Worm (Caenorhabditis elegans): ENCODE results near the gene srx-87.

The srx-87 gene

DNA sequence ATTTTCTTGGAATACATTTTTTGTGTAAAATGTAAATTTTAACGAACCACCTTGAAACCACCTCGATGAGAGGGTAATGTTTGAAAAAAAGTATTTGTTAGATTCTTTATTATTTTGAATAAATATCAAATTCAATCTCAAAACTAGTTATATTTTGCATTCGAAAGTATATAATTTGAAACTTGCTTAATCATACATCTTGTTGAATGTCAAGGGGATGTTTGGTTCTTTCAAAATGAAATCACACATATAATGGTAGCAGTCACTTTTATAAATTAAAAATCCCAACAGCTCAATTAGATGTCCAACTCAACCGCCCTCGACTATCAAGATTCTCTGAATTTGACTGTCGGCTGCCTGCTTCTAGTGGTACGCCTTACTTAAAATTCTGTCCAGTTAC, at the start of gene srx-87:
srx-87 (plus strand) TSS at position 301 of the 400 bp plus-strand sequence.
- TF ChIP-seq blmp-1 (tag; optimal IDR thresholded peaks at IDR 0.05) (no peak), elt-1 (tag; optimal IDR thresholded peaks at IDR 0.05; ENCODE audit: borderline replicate concordance, insufficient read depth) (no peak), elt-3 (tag; optimal IDR thresholded peaks at IDR 0.05) (no peak), nhr-12 (tag; optimal IDR thresholded peaks at IDR 0.05) (no peak), unc-62 (GFP tag; optimal IDR thresholded peaks at IDR 0.05) (no peak), ham-2 (GFP tag; optimal IDR thresholded peaks at IDR 0.05) (no peak)

DNA sequence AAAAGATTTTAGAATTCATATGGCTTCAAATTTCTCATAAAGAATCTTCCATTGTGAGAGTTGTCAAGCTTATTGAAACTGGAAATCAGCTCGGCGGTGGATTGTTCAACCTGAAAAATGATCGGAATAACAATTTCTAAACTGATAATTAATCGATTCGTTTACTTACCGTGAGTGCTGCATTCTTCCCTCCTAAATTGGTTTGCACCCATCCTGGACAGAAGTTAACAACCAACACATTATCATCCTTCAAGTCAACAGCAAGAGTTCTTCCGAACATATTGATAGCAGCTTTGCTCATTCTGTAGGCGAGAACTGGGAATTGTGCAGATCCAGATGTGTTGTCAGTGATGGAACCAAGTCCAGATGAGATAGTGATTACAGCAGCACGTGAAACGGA, 49.5 kb upstream of the srx-87 start:
- TF ChIP-seq ces-1 (GFP tag; optimal IDR thresholded peaks at IDR 0.05) (no peak), nhr-28 (tag; optimal IDR thresholded peaks at IDR 0.05) (no peak), blmp-1 (tag; optimal IDR thresholded peaks at IDR 0.05) (no peak), zip-8 (tag; optimal IDR thresholded peaks at IDR 0.05) (no peak), elt-1 (tag; optimal IDR thresholded peaks at IDR 0.05; ENCODE audit: borderline replicate concordance, insufficient read depth) (no peak), lsy-2 (tag; optimal IDR thresholded peaks at IDR 0.05) (no peak), lin-13 (tag; optimal IDR thresholded peaks at IDR 0.05) (no peak), nhr-2 (tag; optimal IDR thresholded peaks at IDR 0.05) (no peak), mls-2 (tag; optimal IDR thresholded peaks at IDR 0.05) (no peak), hlh-1 (tag; optimal IDR thresholded peaks at IDR 0.05) (no peak), ceh-43 (GFP tag; optimal IDR thresholded peaks at IDR 0.05) (no peak), lin-32 (GFP tag; optimal IDR thresholded peaks at IDR 0.05) (no peak), snpc-4 (tag; optimal IDR thresholded peaks at IDR 0.05) (no peak), M03D4.4 (tag; optimal IDR thresholded peaks at IDR 0.05) (no peak), ceh-83 (GFP tag; optimal IDR thresholded peaks at IDR 0.05) (no peak)

- TF ChIP-seq sptf-1 (tag; optimal IDR thresholded peaks at IDR 0.05) (no peak), elt-1 (tag; optimal IDR thresholded peaks at IDR 0.05; ENCODE audit: borderline replicate concordance, insufficient read depth) (no peak), hlh-1 (tag; optimal IDR thresholded peaks at IDR 0.05) (no peak), ztf-11 (tag; optimal IDR thresholded peaks at IDR 0.05) (no peak), ceh-83 (GFP tag; optimal IDR thresholded peaks at IDR 0.05) (no peak), nhr-76 (tag; optimal IDR thresholded peaks at IDR 0.05) (no peak), M03D4.4 (tag; optimal IDR thresholded peaks at IDR 0.05) (no peak), bed-3 (GFP tag; optimal IDR thresholded peaks at IDR 0.05) (no peak), blmp-1 (tag; optimal IDR thresholded peaks at IDR 0.05) (no peak), elt-3 (tag; optimal IDR thresholded peaks at IDR 0.05) (no peak)
Measured at ce11 chrV:11516141-11516591, 48.5 kb upstream of the srx-87 start, which contains the start of gene sdz-8. TSS of gene sdz-8 (minus strand) at chrV:11516191.

DNA sequence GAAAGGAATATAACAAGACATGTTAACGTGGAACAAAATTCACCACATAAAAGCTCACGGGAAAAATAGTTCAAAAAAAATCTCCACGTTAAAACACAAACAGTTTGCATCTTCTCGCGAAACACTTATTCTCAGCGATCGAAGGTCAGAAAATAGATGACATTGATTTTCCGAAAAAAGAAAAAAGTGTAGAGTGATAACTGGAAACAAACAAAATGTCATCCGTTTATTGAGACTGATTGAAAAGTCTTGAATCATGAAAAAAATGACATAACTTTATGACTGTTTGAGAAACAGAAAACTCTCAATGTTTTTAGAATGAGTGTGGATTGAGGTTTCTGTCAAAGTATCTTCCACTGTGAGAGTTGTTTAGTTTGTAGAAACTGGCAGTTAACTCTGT, 46.9 kb upstream of the srx-87 start, which contains the start of gene C55A6.4:
C55A6.4 (minus strand) TSS at position 101 of the 400 bp plus-strand sequence.
- TF ChIP-seq tbx-8 (GFP tag; optimal IDR thresholded peaks at IDR 0.05) (no peak), nhr-2 (tag; optimal IDR thresholded peaks at IDR 0.05) (no peak), zip-8 (tag; optimal IDR thresholded peaks at IDR 0.05) (no peak), sptf-1 (tag; optimal IDR thresholded peaks at IDR 0.05) (no peak), unc-39 (tag; optimal IDR thresholded peaks at IDR 0.05) (no peak), mep-1 (tag; optimal IDR thresholded peaks at IDR 0.05) (no peak), lin-13 (tag; optimal IDR thresholded peaks at IDR 0.05) (no peak), elt-1 (tag; optimal IDR thresholded peaks at IDR 0.05; ENCODE audit: borderline replicate concordance, insufficient read depth) (no peak)

DNA sequence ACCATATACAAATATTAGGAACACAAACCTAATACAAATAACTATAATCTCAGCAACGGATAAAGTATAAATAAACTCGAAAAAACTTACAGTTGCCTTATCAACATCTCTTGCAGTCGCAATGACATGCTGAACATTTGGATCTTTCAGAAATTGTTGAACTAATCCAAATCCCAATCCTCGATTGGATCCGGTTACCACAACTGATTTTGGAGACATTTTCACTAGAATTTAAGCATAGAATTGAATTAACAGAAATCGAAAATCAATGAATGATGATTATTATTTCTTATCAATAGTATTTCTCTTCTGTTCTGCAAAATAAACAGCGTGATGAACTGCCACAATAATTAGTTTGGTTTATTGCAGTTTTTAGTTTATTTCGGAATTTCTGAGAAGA, 44.5 kb upstream of the srx-87 start, which contains the start of the genes C55A6.11 and C55A6.7:
C55A6.11 (plus strand) TSS at position 301 of the 400 bp plus-strand sequence.
C55A6.7 (minus strand) TSS at position 316 of the 400 bp plus-strand sequence.
- no peak for TF ChIP-seq sem-2 (GFP tag; optimal IDR thresholded peaks at IDR 0.05)
- TF ChIP-seq sptf-1 (tag; optimal IDR thresholded peaks at IDR 0.05): no peak
- TF ChIP-seq cnd-1 (tag; optimal IDR thresholded peaks at IDR 0.05): no peak
- TF ChIP-seq lin-32 (GFP tag; optimal IDR thresholded peaks at IDR 0.05): no peak
- no peak for TF ChIP-seq flh-1 (GFP tag; optimal IDR thresholded peaks at IDR 0.05)
- TF ChIP-seq pha-4 (tag; optimal IDR thresholded peaks at IDR 0.05): no peak
- no peak for TF ChIP-seq nhr-12 (tag; optimal IDR thresholded peaks at IDR 0.05)
- no peak for TF ChIP-seq nhr-28 (tag; optimal IDR thresholded peaks at IDR 0.05)
- no peak for TF ChIP-seq snpc-4 (tag; optimal IDR thresholded peaks at IDR 0.05)
- no peak for TF ChIP-seq lin-13 (tag; optimal IDR thresholded peaks at IDR 0.05)
